Fruit fly (Drosophila melanogaster): Measurements from ENCODE around the gene CalpC.
A peak's percentile ranks its signal among the peaks of the same experiment; 100 is the strongest.

Gene CalpC

dm6 chrX:16286083-16286666 is 39.4 kb upstream of the CalpC start, which contains the start of gene UQCR-14 (continued):
- TF ChIP-seq MTF-1 (GFP tag; optimal IDR thresholded peaks at IDR 0.05; ENCODE audit: borderline replicate concordance), result no peak
- TF ChIP-seq pb (GFP tag; optimal IDR thresholded peaks at IDR 0.05), result no peak
- TF ChIP-seq CG17802 (tag; optimal IDR thresholded peaks at IDR 0.05), result peak; percentile 22
- TF ChIP-seq CG4730 (GFP tag; IDR thresholded peaks at IDR 0.05), result no peak
- TF ChIP-seq BEAF-32 (GFP tag; optimal IDR thresholded peaks at IDR 0.05), result peak; percentile 97
- no peak for TF ChIP-seq CG16863 (GFP tag; optimal IDR thresholded peaks at IDR 0.05)
- no peak for TF ChIP-seq Bteb2 (GFP tag; optimal IDR thresholded peaks at IDR 0.05)
- TF ChIP-seq CG34224 (GFP tag; IDR thresholded peaks at IDR 0.05; ENCODE audit: partially characterized antibody), result peak; percentile 99
- peak; percentile 12 for TF ChIP-seq CG13775 (GFP tag; optimal IDR thresholded peaks at IDR 0.05)
- no peak for TF ChIP-seq CG14441 (GFP tag; IDR thresholded peaks at IDR 0.05)
- peak; percentile 39 for TF ChIP-seq phol (tag; optimal IDR thresholded peaks at IDR 0.05)
- no peak for TF ChIP-seq Lim3 (GFP tag; IDR thresholded peaks at IDR 0.05)
- peak; percentile 36 for TF ChIP-seq mirr (GFP tag; optimal IDR thresholded peaks at IDR 0.05)
- peak; percentile 89 for TF ChIP-seq CG14710 (tag; optimal IDR thresholded peaks at IDR 0.05)
- TF ChIP-seq corto (GFP tag; optimal IDR thresholded peaks at IDR 0.05), result no peak
- TF ChIP-seq CG8924 (tag; optimal IDR thresholded peaks at IDR 0.05), result peak; percentile 33
- TF ChIP-seq hth (optimal IDR thresholded peaks at IDR 0.05), result no peak
- TF ChIP-seq CG6175 (GFP tag; IDR thresholded peaks at IDR 0.05), result no peak
- TF ChIP-seq CG2889 (GFP tag; IDR thresholded peaks at IDR 0.05), result no peak
- TF ChIP-seq salm (tag; optimal IDR thresholded peaks at IDR 0.05), result no peak
- no peak for TF ChIP-seq CG2875 (GFP tag; optimal IDR thresholded peaks at IDR 0.05)
- TF ChIP-seq otp (GFP tag; IDR thresholded peaks at IDR 0.05), result no peak
- TF ChIP-seq CTCF (GFP tag; optimal IDR thresholded peaks at IDR 0.05), result peak; percentile 8
- no peak for TF ChIP-seq tgo (GFP tag; IDR thresholded peaks at IDR 0.05)
- TF ChIP-seq Rx (GFP tag; IDR thresholded peaks at IDR 0.05), result no peak
- peak; percentile 96 for TF ChIP-seq CG7963 (GFP tag; IDR thresholded peaks at IDR 0.05; ENCODE audit: partially characterized antibody)
- TF ChIP-seq Ptx1 (GFP tag; IDR thresholded peaks at IDR 0.05), result no peak
- no peak for TF ChIP-seq dan (GFP tag; IDR thresholded peaks at IDR 0.05)
- TF ChIP-seq CG11456 (GFP tag; IDR thresholded peaks at IDR 0.05), result peak; percentile 49; the same call in 1 of the 3 replicates
- no peak for TF ChIP-seq ara (GFP tag; IDR thresholded peaks at IDR 0.05)
- no peak for TF ChIP-seq lmd (GFP tag; IDR thresholded peaks at IDR 0.05)
- no peak for TF ChIP-seq CG17612 (GFP tag; IDR thresholded peaks at IDR 0.05)
- TF ChIP-seq sens-2 (GFP tag; IDR thresholded peaks at IDR 0.05), result no peak
- TF ChIP-seq jing (GFP tag; optimal IDR thresholded peaks at IDR 0.05), result no peak
- TF ChIP-seq NFAT (GFP tag; IDR thresholded peaks at IDR 0.05), result peak; percentile 36; the same call in 1 of the 2 replicates
- TF ChIP-seq CG30431 (GFP tag; optimal IDR thresholded peaks at IDR 0.05), result no peak
- TF ChIP-seq BtbVII (GFP tag; optimal IDR thresholded peaks at IDR 0.05), result no peak
- TF ChIP-seq CG2129 (GFP tag; IDR thresholded peaks at IDR 0.05; ENCODE audit: partially characterized antibody), result peak; percentile 90
- TF ChIP-seq Side (GFP tag; optimal IDR thresholded peaks at IDR 0.05), result no peak
- no peak for TF ChIP-seq CG33557 (GFP tag; optimal IDR thresholded peaks at IDR 0.05)
- peak; percentile 19; the same call in 1 of the 2 replicates for TF ChIP-seq onecut (GFP tag; IDR thresholded peaks at IDR 0.05)
- TF ChIP-seq CG15601 (tag; optimal IDR thresholded peaks at IDR 0.05), result no peak
- TF ChIP-seq Drgx (GFP tag; IDR thresholded peaks at IDR 0.05), result no peak
- no peak for TF ChIP-seq Jarid2 (GFP tag; optimal IDR thresholded peaks at IDR 0.05)
- TF ChIP-seq Scr (GFP tag; IDR thresholded peaks at IDR 0.05; ENCODE audit: partially characterized antibody), result peak; percentile 95
- TF ChIP-seq ssp (GFP tag; IDR thresholded peaks at IDR 0.05), result peak; percentile 44
- peak; percentile 19 for TF ChIP-seq CG18262 (tag; optimal IDR thresholded peaks at IDR 0.05)
- no peak for TF ChIP-seq B-H1 (GFP tag; IDR thresholded peaks at IDR 0.05)
- no peak for TF ChIP-seq Neu2 (GFP tag; optimal IDR thresholded peaks at IDR 0.05; ENCODE audit: borderline replicate concordance)
- TF ChIP-seq CG17912 (GFP tag; optimal IDR thresholded peaks at IDR 0.05), result no peak
- no peak for TF ChIP-seq CG8281 (tag; optimal IDR thresholded peaks at IDR 0.05)
- TF ChIP-seq CG11093 (GFP tag; IDR thresholded peaks at IDR 0.05), result no peak
